Worm (Caenorhabditis elegans) whole organism, L4 larva: ENCODE measurements around the gene B0554.4.

Experiments
- nhr-76 ChIP-seq: fragments of 150-350 bp; optimal IDR thresholded peaks from 2 replicates; lab custom pipeline; 2014; ENCODE audit warnings: missing biosample characterization, missing genetic modification characterization
- unc-62 ChIP-seq, 3 experiments: fragments of 150-350 bp in 1 of 3; sonication (generic microtip); optimal IDR thresholded peaks in 2 of 3; peaks in 1 of 3; 1 replicate in 1 of 3; 2 replicates in 2 of 3; lab custom pipeline; 2014 to 2017; ENCODE audit warnings: missing biosample characterization in 3 of 3, missing genetic modification characterization in 3 of 3, missing genetic modification reagents in 3 of 3, missing genotype in 1 of 3

DNA sequence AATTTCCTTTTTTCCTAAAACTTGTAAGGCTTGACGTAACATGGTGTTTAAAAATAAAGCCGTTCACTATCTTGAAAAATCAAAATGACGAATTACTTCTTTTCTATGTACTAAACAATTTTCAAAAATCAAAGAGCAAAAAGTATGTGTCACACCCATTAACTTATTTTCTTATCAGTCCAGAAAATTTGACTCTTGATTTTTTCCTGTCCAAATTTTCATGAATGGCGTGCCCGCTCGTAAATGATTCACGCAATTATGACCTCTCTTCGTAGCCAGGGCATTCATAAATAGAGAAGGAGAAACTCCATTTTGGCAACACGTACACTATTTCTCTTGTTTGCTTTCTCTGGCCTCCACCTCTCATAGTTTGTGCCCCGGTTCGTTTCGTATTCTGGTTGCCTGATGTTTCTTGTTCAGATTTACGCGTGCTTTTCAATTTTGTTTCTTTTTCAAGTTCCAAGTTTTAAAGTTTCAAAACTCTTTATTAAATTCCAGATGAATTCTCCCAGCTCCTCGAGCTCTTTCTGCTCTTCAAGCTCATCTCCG lies 48.8 kb downstream of the B0554.4 start, which contains the start of gene nhr-55:
- TF ChIP-seq unc-62 (GFP tag; optimal IDR thresholded peaks at IDR 0.05 in 1 of 2; lab: Kevin White, UChicago) (no peak), unc-62 (tag; optimal IDR thresholded peaks at IDR 0.05; lab: Kevin White, UChicago) (no peak), nhr-76 (tag; lab: Kevin White, UChicago) (no peak)
